Fruit fly (Drosophila melanogaster) whole organism, wandering third instar larva: ENCODE data around the gene Hel89B.

ENCODE experiments used
- Abd-B ChIP-seq: fragments of >200 bp; optimal IDR thresholded peaks from 2 replicates; lab custom pipeline; 2017; ENCODE audit warnings: missing biosample characterization, missing genetic modification characterization
- CG32264 ChIP-seq: fragments of 200-800 bp; sonication (Bioruptor generic); optimal IDR thresholded peaks from 2 replicates; lab custom pipeline; 2016; ENCODE audit warnings: missing biosample characterization, missing genetic modification characterization
- CG9705 ChIP-seq: fragments of 200-800 bp; sonication (Bioruptor generic); optimal IDR thresholded peaks from 2 replicates; lab custom pipeline; 2018; ENCODE audit warnings: missing biosample characterization, mild to moderate bottlenecking, missing genetic modification characterization
- CrebA ChIP-seq: fragments of 200-800 bp; sonication (Bioruptor generic); optimal IDR thresholded peaks from 2 replicates; lab custom pipeline; 2016; ENCODE audit warnings: missing biosample characterization, mild to moderate bottlenecking, missing genetic modification characterization, borderline replicate concordance
- Dfd ChIP-seq: fragments of >200 bp; optimal IDR thresholded peaks from 2 replicates; lab custom pipeline; 2017; ENCODE audit warnings: missing biosample characterization, missing genetic modification characterization
- Dif ChIP-seq: fragments of 200-275, 200-300 bp; sonication (Bioruptor generic); optimal IDR thresholded peaks from 2 replicates; lab custom pipeline; 2018; ENCODE audit warnings: missing biosample characterization, missing genetic modification characterization; ENCODE audit not compliant: partially characterized antibody
- GATAd ChIP-seq: sonication (Bioruptor generic); optimal IDR thresholded peaks from 2 replicates; lab custom pipeline; 2016; ENCODE audit warnings: missing biosample characterization, missing genetic modification characterization
- HLH106 ChIP-seq: fragments of 200-800 bp; optimal IDR thresholded peaks from 3 replicates; lab custom pipeline; 2019; ENCODE audit warnings: missing biosample characterization, mild to moderate bottlenecking, missing genetic modification characterization, moderate library complexity
- Hnf4 ChIP-seq: fragments of 200-800 bp; sonication (Bioruptor generic); optimal IDR thresholded peaks from 2 replicates; lab custom pipeline; 2016; ENCODE audit warnings: missing biosample characterization, mild to moderate bottlenecking, missing genetic modification characterization
- Hr78 ChIP-seq: fragments of >200 bp; optimal IDR thresholded peaks from 2 replicates; lab custom pipeline; 2017; ENCODE audit warnings: missing biosample characterization, missing genetic modification characterization
- Hr83 ChIP-seq: fragments of 200-300 bp; sonication (Bioruptor generic); optimal IDR thresholded peaks from 2 replicates; lab custom pipeline; 2016; ENCODE audit warnings: missing biosample characterization, mild to moderate bottlenecking, missing genetic modification characterization, moderate library complexity; ENCODE audit not compliant: poor library complexity, severe bottlenecking
- Jra ChIP-seq: sonication (Bioruptor generic); optimal IDR thresholded peaks from 2 replicates; lab custom pipeline; 2016; ENCODE audit warnings: missing biosample characterization, missing genetic modification characterization
- Mio ChIP-seq: sonication (Bioruptor generic); optimal IDR thresholded peaks from 2 replicates; lab custom pipeline; 2016; ENCODE audit warnings: missing biosample characterization, missing genetic modification characterization
- Myc ChIP-seq: fragments of >200 bp; optimal IDR thresholded peaks from 2 replicates; lab custom pipeline; 2017
- N ChIP-seq: fragments of >200 bp; optimal IDR thresholded peaks from 2 replicates; lab custom pipeline; 2018; ENCODE audit warnings: missing biosample characterization, missing external identifiers, missing genetic modification characterization
- OdsH ChIP-seq: fragments of 200-800 bp; sonication (Bioruptor generic); optimal IDR thresholded peaks from 2 replicates; lab custom pipeline; 2016; ENCODE audit warnings: missing biosample characterization, mild to moderate bottlenecking, missing genetic modification characterization
- Rel ChIP-seq, 2 experiments: fragments of 200-800 bp; sonication (Bioruptor generic) in 1 of 2; optimal IDR thresholded peaks; 2 replicates in 1 of 2; 3 replicates in 1 of 2; lab custom pipeline; 2016 to 2019; ENCODE audit warnings: mild to moderate bottlenecking in 2 of 2, missing biosample characterization in 2 of 2, missing genetic modification characterization in 2 of 2, moderate library complexity in 1 of 2
- Sp1 ChIP-seq: fragments of 200-800 bp; sonication (Bioruptor generic); optimal IDR thresholded peaks from 3 replicates; lab custom pipeline; 2019; ENCODE audit warnings: missing biosample characterization, mild to moderate bottlenecking, missing genetic modification characterization, moderate library complexity
- Vsx2 ChIP-seq: fragments of 200-300, 225-300 bp; sonication (Bioruptor generic); optimal IDR thresholded peaks from 2 replicates; lab custom pipeline; 2018; ENCODE audit warnings: missing biosample characterization, missing genetic modification characterization; ENCODE audit not compliant: partially characterized antibody
- br ChIP-seq: fragments of 200-800 bp; sonication (Bioruptor generic); optimal IDR thresholded peaks from 2 replicates; lab custom pipeline; 2016; ENCODE audit warnings: missing biosample characterization, missing genetic modification characterization
- brk ChIP-seq: fragments of 200-800 bp; sonication (Bioruptor generic); optimal IDR thresholded peaks from 2 replicates; lab custom pipeline; 2016; ENCODE audit warnings: missing biosample characterization, mild to moderate bottlenecking, missing genetic modification characterization
- dl ChIP-seq, 2 experiments: fragments of 175-275, 200-275 bp in 1 of 2; fragments of 200-275 bp in 1 of 2; sonication (Bioruptor generic); optimal IDR thresholded peaks; lab custom pipeline; 2018; ENCODE audit warnings: mild to moderate bottlenecking in 2 of 2, missing biosample characterization in 2 of 2, missing genetic modification characterization in 2 of 2, moderate library complexity in 2 of 2; ENCODE audit not compliant: partially characterized antibody in 2 of 2, insufficient read depth in 1 of 2
- dmrt93B ChIP-seq: fragments of 200-800 bp; sonication (Bioruptor generic); optimal IDR thresholded peaks from 2 replicates; lab custom pipeline; 2018; ENCODE audit warnings: missing biosample characterization, mild to moderate bottlenecking, missing genetic modification characterization
- dsf ChIP-seq: sonication (Bioruptor generic); optimal IDR thresholded peaks from 2 replicates; lab custom pipeline; 2016; ENCODE audit warnings: missing biosample characterization, missing genetic modification characterization, borderline replicate concordance
- ey ChIP-seq: fragments of 200-800 bp; sonication (Bioruptor generic); optimal IDR thresholded peaks from 2 replicates; lab custom pipeline; 2016; ENCODE audit warnings: missing biosample characterization, missing genetic modification characterization
- foxo ChIP-seq, 2 experiments: fragments of 200-800 bp; sonication (Bioruptor generic); optimal IDR thresholded peaks; 2 replicates in 1 of 2; 3 replicates in 1 of 2; lab custom pipeline; 2016 to 2017; ENCODE audit warnings: missing biosample characterization in 2 of 2, missing genetic modification characterization in 2 of 2
- fru ChIP-seq: fragments of 200-800 bp; sonication (Bioruptor generic); optimal IDR thresholded peaks from 3 replicates; lab custom pipeline; 2016; ENCODE audit warnings: missing biosample characterization, mild to moderate bottlenecking, missing genetic modification characterization
- h ChIP-seq: fragments of 200-800 bp; sonication (Bioruptor generic); optimal IDR thresholded peaks from 3 replicates; lab custom pipeline; 2016; ENCODE audit warnings: missing biosample characterization, mild to moderate bottlenecking, missing genetic modification characterization
- jim ChIP-seq: fragments of 175-275, 200-325 bp; sonication (Bioruptor generic); optimal IDR thresholded peaks from 2 replicates; lab custom pipeline; 2016; ENCODE audit warnings: missing biosample characterization, mild to moderate bottlenecking, missing genetic modification characterization
- lola ChIP-seq: fragments of >200 bp; optimal IDR thresholded peaks from 2 replicates; lab custom pipeline; 2017; ENCODE audit warnings: missing biosample characterization, missing genetic modification characterization
- pan ChIP-seq: fragments of >200 bp; optimal IDR thresholded peaks from 2 replicates; lab custom pipeline; 2017
- psq ChIP-seq: fragments of 200-800 bp; sonication (Bioruptor generic); optimal IDR thresholded peaks from 3 replicates; lab custom pipeline; 2017; ENCODE audit warnings: missing biosample characterization, mild to moderate bottlenecking, missing genetic modification characterization, moderate library complexity
- rgr ChIP-seq: fragments of 200-800 bp; sonication (Bioruptor generic); optimal IDR thresholded peaks from 3 replicates; lab custom pipeline; 2016; ENCODE audit warnings: missing biosample characterization, mild to moderate bottlenecking, missing genetic modification characterization
- sage ChIP-seq: fragments of 200-800 bp; sonication (Bioruptor generic); optimal IDR thresholded peaks from 2 replicates; lab custom pipeline; 2016; ENCODE audit warnings: missing biosample characterization, mild to moderate bottlenecking, missing genetic modification characterization
- sv ChIP-seq: fragments of 200-800 bp; sonication (Bioruptor generic); optimal IDR thresholded peaks from 3 replicates; lab custom pipeline; 2016; ENCODE audit warnings: missing biosample characterization, missing genetic modification characterization
- tai ChIP-seq: sonication (Bioruptor generic); optimal IDR thresholded peaks from 2 replicates; lab custom pipeline; 2016; ENCODE audit warnings: missing biosample characterization, missing genetic modification characterization
- usp ChIP-seq: fragments of >200 bp; optimal IDR thresholded peaks from 2 replicates; lab custom pipeline; 2017; ENCODE audit warnings: missing biosample characterization, missing genetic modification characterization
- woc ChIP-seq: sonication (Bioruptor generic); optimal IDR thresholded peaks from 2 replicates; lab custom pipeline; 2016; ENCODE audit warnings: missing biosample characterization, mild to moderate bottlenecking, missing genetic modification characterization

The Hel89B gene

DNA sequence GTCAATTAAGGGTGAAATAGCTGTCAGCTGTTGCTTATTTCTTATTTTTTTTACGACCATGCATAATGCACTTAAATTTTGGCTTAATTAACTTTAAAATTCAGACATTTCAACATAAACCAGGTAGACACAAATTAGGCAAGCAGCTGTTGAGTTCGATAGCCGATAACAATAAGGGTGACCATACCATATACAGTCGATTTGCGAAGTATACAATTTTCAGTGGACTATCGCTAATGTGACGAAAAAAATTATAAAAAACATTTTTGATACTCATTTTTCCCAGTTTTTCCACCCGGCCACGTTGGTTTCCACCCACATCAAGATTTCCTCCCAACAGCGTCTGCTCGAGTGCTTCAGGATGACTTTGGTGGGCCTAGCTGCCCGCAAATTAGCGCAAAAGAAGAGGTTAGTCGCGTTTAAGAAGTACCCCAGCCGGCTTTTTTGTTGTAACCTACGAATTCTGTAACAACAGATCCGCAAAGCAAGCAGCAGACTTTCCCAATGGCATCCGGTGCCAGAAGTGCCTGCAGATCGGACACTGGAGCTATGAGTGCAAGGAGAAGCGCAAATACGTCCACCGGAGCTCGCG lies 9.3 kb upstream of the Hel89B start, which contains the start of the genes CG4287 and CG5516:
Gene CG4287 (minus strand): TSS at position 178 of the 592 bp plus-strand sequence.
Gene CG5516 (plus strand): TSS at position 195 of the 592 bp plus-strand sequence.
- TF ChIP-seq Hr83 (no peak), Jra (GFP tag; lab: Kevin White, UChicago) (peak; percentile 55), tai (no peak), Hnf4 (GFP tag; lab: Kevin White, UChicago) (peak; percentile 66)

DNA sequence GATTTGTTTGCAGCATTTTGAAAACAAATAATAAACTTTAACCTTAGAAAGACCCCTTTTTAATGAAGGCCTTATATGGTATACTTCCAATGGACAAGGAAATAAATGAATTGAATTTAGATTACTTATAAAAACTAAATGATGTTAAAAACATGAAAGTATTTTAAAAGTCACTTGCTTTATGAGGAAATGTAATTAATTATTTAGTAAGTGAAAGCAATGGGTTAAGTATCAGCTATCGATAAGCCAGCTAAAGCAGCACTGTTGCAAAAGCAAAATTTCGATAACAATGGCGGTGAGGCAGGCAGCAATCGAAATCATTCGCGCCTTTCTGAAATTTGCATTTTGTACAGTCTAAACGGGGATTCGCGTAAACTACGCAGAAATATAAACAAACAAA lies 7.9 kb upstream of the Hel89B start, which contains the start of the genes CG32856 and Rbf2:
Gene CG32856 (minus strand): TSS at position 183 of the 400 bp plus-strand sequence.
Gene Rbf2 (plus strand): TSS at position 278 of the 400 bp plus-strand sequence.
- TF ChIP-seq sv (peak; percentile 79), lola (GFP tag; lab: Kevin White, UChicago) (no peak), Jra (GFP tag; lab: Kevin White, UChicago) (peak; percentile 94), Hnf4 (GFP tag; lab: Kevin White, UChicago) (peak; percentile 96), fru (GFP tag; lab: Kevin White, UChicago) (peak; percentile 80), Dfd (GFP tag; lab: Kevin White, UChicago) (no peak), dmrt93B (no peak), Myc (no peak), jim (GFP tag; lab: Kevin White, UChicago) (no peak), HLH106 (tag; lab: Kevin White, UChicago) (peak; percentile 71), tai (no peak), brk (GFP tag; lab: Kevin White, UChicago) (no peak), Rel (GFP tag; optimal IDR thresholded peaks at IDR 0.05; lab: Kevin White, UChicago) (no peak), Rel (tag; optimal IDR thresholded peaks at IDR 0.05; lab: Kevin White, UChicago) (no peak), dl (GFP tag; optimal IDR thresholded peaks at IDR 0.05; lab: Kevin White, UChicago; ENCODE audit: insufficient read depth in 1 of 2, partially characterized antibody in 2 of 2) (no peak), Abd-B (GFP tag; lab: Kevin White, UChicago) (no peak), N (no peak), Dif (GFP tag; lab: Kevin White, UChicago) (no peak), h (GFP tag; lab: Kevin White, UChicago) (peak; percentile 88), Hr78 (GFP tag; lab: Kevin White, UChicago) (no peak), sage (GFP tag; lab: Kevin White, UChicago) (no peak), CrebA (GFP tag; lab: Kevin White, UChicago) (no peak), Mio (GFP tag; lab: Kevin White, UChicago) (peak; percentile 59), GATAd (GFP tag; lab: Kevin White, UChicago) (peak; percentile 54), pan (no peak), Hr83 (peak; percentile 65), Vsx2 (GFP tag; lab: Kevin White, UChicago) (no peak), psq (GFP tag; lab: Kevin White, UChicago) (peak; percentile 84), br (GFP tag; lab: Kevin White, UChicago) (peak; percentile 91), CG9705 (GFP tag; lab: Kevin White, UChicago) (peak; percentile 21), OdsH (GFP tag; lab: Kevin White, UChicago) (peak; percentile 91), CG32264 (GFP tag; lab: Kevin White, UChicago) (no peak), rgr (GFP tag; lab: Kevin White, UChicago) (peak; percentile 95), usp (GFP tag; lab: Kevin White, UChicago) (no peak), woc (peak; percentile 90), dsf (GFP tag; lab: Kevin White, UChicago) (peak; percentile 91), foxo (GFP tag; optimal IDR thresholded peaks at IDR 0.05; lab: Kevin White, UChicago) (peak in 1 of 2 experiments; percentile 90), ey (GFP tag; lab: Kevin White, UChicago) (peak; percentile 91), Sp1 (no peak)
